Worm (Caenorhabditis elegans): Measurements from ENCODE around the gene F44B9.5.

F44B9.5 gene

ce11 chrIII:8043784-8044183 is 27.4 kb upstream of the F44B9.5 start (continued):
- peak; percentile 99 for TF ChIP-seq zim-3 (tag; optimal IDR thresholded peaks at IDR 0.05)
- no peak for TF ChIP-seq lag-1 (GFP tag; IDR thresholded peaks at IDR 0.05)
- TF ChIP-seq snpc-4 (GFP tag; optimal IDR thresholded peaks at IDR 0.05) = peak; percentile 83
- peak; percentile 86 to 90 (median 89) for TF ChIP-seq snpc-4 (tag; optimal IDR thresholded peaks at IDR 0.05)
- TF ChIP-seq sptf-2 (GFP tag; optimal IDR thresholded peaks at IDR 0.05) = peak; percentile 96
- peak; percentile 93 for TF ChIP-seq ztf-22 (GFP tag; optimal IDR thresholded peaks at IDR 0.05)
- TF ChIP-seq C17E4.6 (GFP tag; IDR thresholded peaks at IDR 0.05) = peak; percentile 96
- peak; percentile 96 for TF ChIP-seq cebp-1 (GFP tag; IDR thresholded peaks at IDR 0.05)
- peak; percentile 96 for TF ChIP-seq cebp-1 (tag; optimal IDR thresholded peaks at IDR 0.05)
- peak; percentile 38 for TF ChIP-seq F10E7.11 (tag; optimal IDR thresholded peaks at IDR 0.05)
- no peak for TF ChIP-seq F57A8.1 (GFP tag; optimal IDR thresholded peaks at IDR 0.05)
- peak; percentile 100 for TF ChIP-seq ztf-25 (GFP tag; IDR thresholded peaks at IDR 0.05)
- TF ChIP-seq Y53F4B.3 (GFP tag; IDR thresholded peaks at IDR 0.05) = peak; percentile 96
- peak; percentile 95 for TF ChIP-seq chd-7 (tag; optimal IDR thresholded peaks at IDR 0.05)
- peak; percentile 96 for TF ChIP-seq T07F8.4 (tag; optimal IDR thresholded peaks at IDR 0.05)
- peak; percentile 93 for TF ChIP-seq hrde-1 (tag; optimal IDR thresholded peaks at IDR 0.05; ENCODE audit: borderline replicate concordance)
- no peak for TF ChIP-seq nfya-1 (tag; optimal IDR thresholded peaks at IDR 0.05; ENCODE audit: borderline replicate concordance, insufficient read depth)
- peak; percentile 100 for TF ChIP-seq ztf-28 (GFP tag; IDR thresholded peaks at IDR 0.05)
- peak; percentile 80 for TF ChIP-seq tbp1 (GFP tag; optimal IDR thresholded peaks at IDR 0.05)
- peak; percentile 95 for TF ChIP-seq lin-40 (tag; optimal IDR thresholded peaks at IDR 0.05)
- peak; percentile 92 for TF ChIP-seq B0035.1 (tag; optimal IDR thresholded peaks at IDR 0.05)
- no peak for TF ChIP-seq ama-1 (optimal IDR thresholded peaks at IDR 0.05)
- TF ChIP-seq ama-1 (GFP tag; optimal IDR thresholded peaks at IDR 0.05) = no peak
- TF ChIP-seq hlh-26 (GFP tag; conservative IDR thresholded peaks at IDR 0.05) = no peak
- TF ChIP-seq him-1 (tag; optimal IDR thresholded peaks at IDR 0.05) = peak; percentile 89
- peak; percentile 37 for TF ChIP-seq lsy-27 (tag; optimal IDR thresholded peaks at IDR 0.05; ENCODE audit: borderline replicate concordance, insufficient read depth)
- peak; percentile 99 for TF ChIP-seq let-526 (GFP tag; IDR thresholded peaks at IDR 0.05)
- peak; percentile 87 for TF ChIP-seq ztf-26 (tag; optimal IDR thresholded peaks at IDR 0.05)
- TF ChIP-seq pbrm-1 (GFP tag; IDR thresholded peaks at IDR 0.05) = peak; percentile 98
- peak; percentile 93 for TF ChIP-seq mcd-1 (GFP tag; IDR thresholded peaks at IDR 0.05)

ce11 chrIII:8042775-8043174 is 26.4 kb upstream of the F44B9.5 start, which contains the start of gene K12H4.6:
K12H4.6 (minus strand) TSS chrIII:8042875.
- no peak for TF ChIP-seq sea-2 (GFP tag; IDR thresholded peaks at IDR 0.05)
- TF ChIP-seq mcd-1 (GFP tag; IDR thresholded peaks at IDR 0.05) = no peak
- no peak for TF ChIP-seq tbp1 (GFP tag; optimal IDR thresholded peaks at IDR 0.05)
- TF ChIP-seq lir-1 (GFP tag; conservative IDR thresholded peaks at IDR 0.05) = no peak
- TF ChIP-seq B0019.2 (GFP tag; conservative IDR thresholded peaks at IDR 0.05) = no peak
- no peak for TF ChIP-seq mel-28 (tag; optimal IDR thresholded peaks at IDR 0.05; ENCODE audit: borderline replicate concordance)
- no peak for TF ChIP-seq him-1 (tag; optimal IDR thresholded peaks at IDR 0.05)
- no peak for TF ChIP-seq hlh-26 (GFP tag; conservative IDR thresholded peaks at IDR 0.05)
- no peak for TF ChIP-seq ekl-4 (GFP tag; IDR thresholded peaks at IDR 0.05)
- no peak for TF ChIP-seq atf-7 (tag; optimal IDR thresholded peaks at IDR 0.05)
- TF ChIP-seq hlh-12 (tag; optimal IDR thresholded peaks at IDR 0.05) = no peak
- no peak for TF ChIP-seq hmg-20 (GFP tag; IDR thresholded peaks at IDR 0.05)
- no peak for TF ChIP-seq madf-10 (tag; optimal IDR thresholded peaks at IDR 0.05)
- TF ChIP-seq ceh-58 (GFP tag; IDR thresholded peaks at IDR 0.05) = no peak
- no peak for TF ChIP-seq ztf-26 (tag; optimal IDR thresholded peaks at IDR 0.05)
- no peak for TF ChIP-seq let-526 (GFP tag; IDR thresholded peaks at IDR 0.05)
- no peak for TF ChIP-seq let-607 (tag; optimal IDR thresholded peaks at IDR 0.05)
